Worm (Caenorhabditis elegans) whole organism, late embryonic: ENCODE data around the gene R11E3.2.

ENCODE experiments used
- F13H6.1 ChIP-seq: sonication (generic microtip); optimal IDR thresholded peaks from 2 replicates; lab custom pipeline; 2016; ENCODE audit warnings: missing genetic modification characterization, missing compliant biosample characterization
- ama-1 ChIP-seq: fragments of 150-350 bp; optimal IDR thresholded peaks from 2 replicates; lab custom pipeline; 2014
- lin-11 ChIP-seq: fragments of 200-800 bp; sonication (Bioruptor generic); optimal IDR thresholded peaks from 2 replicates; lab custom pipeline; 2018; ENCODE audit warnings: mild to moderate bottlenecking, missing genetic modification characterization, missing compliant biosample characterization
- nhr-11 ChIP-seq: fragments of 150-350 bp; optimal IDR thresholded peaks from 2 replicates; lab custom pipeline; 2014; ENCODE audit warnings: missing biosample characterization, missing genetic modification characterization
- odd-2 ChIP-seq: sonication (generic microtip); optimal IDR thresholded peaks from 2 replicates; lab custom pipeline; 2017; ENCODE audit warnings: antibody characterized with exemption, mild to moderate bottlenecking, missing genetic modification characterization, missing compliant biosample characterization
- unc-42 ChIP-seq: sonication (generic microtip); optimal IDR thresholded peaks from 2 replicates; lab custom pipeline; 2016; ENCODE audit warnings: missing genotype, missing genetic modification characterization, missing compliant biosample characterization

ce11 chrIV:4776501-4776900, 4.6 kb downstream of the R11E3.2 start:
- TF ChIP-seq ama-1 (lab: Kevin White, UChicago) (no peak), nhr-11 (tag; lab: Kevin White, UChicago) (no peak), lin-11 (tag; lab: Kevin White, UChicago) (no peak), odd-2 (tag; lab: Kevin White, UChicago) (no peak), F13H6.1 (tag; lab: Kevin White, UChicago) (no peak), unc-42 (tag; lab: Kevin White, UChicago) (no peak)
